Fruit fly (Drosophila melanogaster) Kc167 (cell line): ENCODE measurements around the gene CG9452.
"Not testable (repeated sequence)": the region's sequence is repeated elsewhere in the genome, so short reads cannot be mapped to it uniquely, and the experiment has no call there.

Source experiments
- Myc ChIP-seq: fragments of >200 bp; optimal IDR thresholded peaks from 2 replicates; lab custom pipeline; 2017; ENCODE audit warnings: missing external identifiers
- Sin3A ChIP-seq: fragments of >200 bp; optimal IDR thresholded peaks from 2 replicates; lab custom pipeline; 2018; ENCODE audit warnings: missing external identifiers
- h ChIP-seq: fragments of >200 bp; optimal IDR thresholded peaks from 3 replicates; lab custom pipeline; 2018; ENCODE audit warnings: missing external identifiers
- insv ChIP-seq: fragments of >200 bp; optimal IDR thresholded peaks from 3 replicates; lab custom pipeline; 2018; ENCODE audit warnings: missing external identifiers
- psq ChIP-seq: fragments of >200 bp; optimal IDR thresholded peaks from 2 replicates; lab custom pipeline; 2017; ENCODE audit warnings: missing external identifiers
- ttk ChIP-seq: sonication (Bioruptor generic); optimal IDR thresholded peaks from 2 replicates; lab custom pipeline; 2017; ENCODE audit warnings: missing external identifiers

Gene CG9452

dm6 chr3L:19516547-19516946, 12.9 kb upstream of the CG9452 start:
- no peak for TF ChIP-seq Sin3A
- TF ChIP-seq insv (lab: Kevin White, UChicago) = no peak
- TF ChIP-seq ttk (lab: Kevin White, UChicago) = no peak
- no peak for TF ChIP-seq Myc (lab: Kevin White, UChicago)
- no peak for TF ChIP-seq psq (lab: Kevin White, UChicago)
- no peak for TF ChIP-seq h (lab: Kevin White, UChicago)

- TF ChIP-seq Sin3A = no peak
- TF ChIP-seq psq (lab: Kevin White, UChicago) = no peak
- TF ChIP-seq Myc (lab: Kevin White, UChicago) = no peak
- TF ChIP-seq h (lab: Kevin White, UChicago) = no peak
- no peak for TF ChIP-seq insv (lab: Kevin White, UChicago)
- no peak for TF ChIP-seq ttk (lab: Kevin White, UChicago)
These were observed 9.0 kb upstream of the CG9452 start for dm6 chr3L:19512672-19513071.

dm6 chr3L:19504719-19505118, 1.0 kb upstream of the CG9452 start:
- no peak for TF ChIP-seq Sin3A
- no peak for TF ChIP-seq insv (lab: Kevin White, UChicago)
- no peak for TF ChIP-seq Myc (lab: Kevin White, UChicago)
- TF ChIP-seq psq (lab: Kevin White, UChicago) = no peak
- no peak for TF ChIP-seq ttk (lab: Kevin White, UChicago)
- TF ChIP-seq h (lab: Kevin White, UChicago) = no peak

- TF ChIP-seq psq (lab: Kevin White, UChicago) = no peak
These were observed 3.0 kb downstream of the CG9452 start, which contains the start of gene CG9451 for dm6 chr3L:19500698-19501097. TSS of gene CG9451 (minus strand) at chr3L:19500798.

dm6 chr3L:19499334-19499733, 4.3 kb downstream of the CG9452 start:
- no peak for TF ChIP-seq psq (lab: Kevin White, UChicago)
- no peak for TF ChIP-seq h (lab: Kevin White, UChicago)
- TF ChIP-seq Sin3A = no peak
- no peak for TF ChIP-seq insv (lab: Kevin White, UChicago)
- TF ChIP-seq Myc (lab: Kevin White, UChicago) = no peak
- TF ChIP-seq ttk (lab: Kevin White, UChicago) = no peak

dm6 chr3L:19497623-19498022, 6.0 kb downstream of the CG9452 start, which contains the start of gene CG9449:
TSS of gene CG9449 (minus strand) at chr3L:19497723.
- TF ChIP-seq ttk (lab: Kevin White, UChicago) (no peak), psq (lab: Kevin White, UChicago) (no peak), h (lab: Kevin White, UChicago) (no peak), Sin3A (no peak), insv (lab: Kevin White, UChicago) (no peak), Myc (lab: Kevin White, UChicago) (no peak)

dm6 chr3L:19497135-19497534, 6.5 kb downstream of the CG9452 start:
- TF ChIP-seq Sin3A = no peak
- no peak for TF ChIP-seq psq (lab: Kevin White, UChicago)
- no peak for TF ChIP-seq insv (lab: Kevin White, UChicago)
- TF ChIP-seq ttk (lab: Kevin White, UChicago) = no peak
- TF ChIP-seq h (lab: Kevin White, UChicago) = no peak
- no peak for TF ChIP-seq Myc (lab: Kevin White, UChicago)

- TF ChIP-seq h (lab: Kevin White, UChicago) = no peak
These were observed 7.1 kb downstream of the CG9452 start for dm6 chr3L:19496600-19496999.

dm6 chr3L:19495991-19496588, 7.6 kb downstream of the CG9452 start:
- TF ChIP-seq h (lab: Kevin White, UChicago) = no peak
- no peak for TF ChIP-seq Sin3A
- no peak for TF ChIP-seq Myc (lab: Kevin White, UChicago)
- no peak for TF ChIP-seq psq (lab: Kevin White, UChicago)

- no peak for TF ChIP-seq h (lab: Kevin White, UChicago)
- no peak for TF ChIP-seq psq (lab: Kevin White, UChicago)
These were observed 8.7 kb downstream of the CG9452 start for dm6 chr3L:19494954-19495353.

- not testable (repeated sequence) for TF ChIP-seq Sin3A; insv (lab: Kevin White, UChicago); psq (lab: Kevin White, UChicago)
These were observed 16.4 kb downstream of the CG9452 start, which contains the start of gene CG32212 for dm6 chr3L:19487260-19487659. TSS of gene CG32212 (plus strand) at chr3L:19487560.

dm6 chr3L:19486398-19486797, 17.3 kb downstream of the CG9452 start, which contains the start of gene brv1:
TSS of gene brv1 (minus strand) at chr3L:19486498.
- no peak for TF ChIP-seq psq (lab: Kevin White, UChicago)
- TF ChIP-seq Myc (lab: Kevin White, UChicago) = no peak
- no peak for TF ChIP-seq h (lab: Kevin White, UChicago)
- TF ChIP-seq insv (lab: Kevin White, UChicago) = no peak
- no peak for TF ChIP-seq ttk (lab: Kevin White, UChicago)
- no peak for TF ChIP-seq Sin3A

dm6 chr3L:19483007-19483406, 20.7 kb downstream of the CG9452 start:
- TF ChIP-seq ttk (lab: Kevin White, UChicago) = no peak
- no peak for TF ChIP-seq Sin3A
- no peak for TF ChIP-seq Myc (lab: Kevin White, UChicago)
- TF ChIP-seq psq (lab: Kevin White, UChicago) = no peak
- TF ChIP-seq h (lab: Kevin White, UChicago) = no peak
- no peak for TF ChIP-seq insv (lab: Kevin White, UChicago)
